Fruit fly (Drosophila melanogaster) Kc167 (cell line): Measurements from ENCODE around the gene CG42750.

Experiments used
- Myc ChIP-seq: fragments of >200 bp; optimal IDR thresholded peaks from 2 replicates; lab custom pipeline; 2017; ENCODE audit warnings: missing external identifiers
- Sin3A ChIP-seq: fragments of >200 bp; optimal IDR thresholded peaks from 2 replicates; lab custom pipeline; 2018; ENCODE audit warnings: missing external identifiers
- h ChIP-seq: fragments of >200 bp; optimal IDR thresholded peaks from 3 replicates; lab custom pipeline; 2018; ENCODE audit warnings: missing external identifiers
- insv ChIP-seq: fragments of >200 bp; optimal IDR thresholded peaks from 3 replicates; lab custom pipeline; 2018; ENCODE audit warnings: missing external identifiers
- psq ChIP-seq: fragments of >200 bp; optimal IDR thresholded peaks from 2 replicates; lab custom pipeline; 2017; ENCODE audit warnings: missing external identifiers
- ttk ChIP-seq: sonication (Bioruptor generic); optimal IDR thresholded peaks from 2 replicates; lab custom pipeline; 2017; ENCODE audit warnings: missing external identifiers

- TF ChIP-seq h = no peak
- TF ChIP-seq insv = no peak
- TF ChIP-seq Sin3A = no peak
- no peak for TF ChIP-seq psq (lab: Kevin White, UChicago)
- TF ChIP-seq Myc (lab: Kevin White, UChicago) = no peak
- no peak for TF ChIP-seq ttk
Measured at dm6 chr2L:18113079-18113478, 162.5 kb downstream of the CG42750 start, which contains the start of gene CG44476.
